Worm (Caenorhabditis elegans) whole organism, L3 larva: ENCODE measurements around the gene ulp-1.

ENCODE experiments used
- R02D3.7 ChIP-seq: fragments of 150-350 bp; optimal IDR thresholded peaks from 2 replicates; lab custom pipeline; 2014; ENCODE audit warnings: missing biosample characterization, missing genetic modification characterization
- ZK546.5 ChIP-seq: sonication (generic microtip); optimal IDR thresholded peaks from 2 replicates; lab custom pipeline; 2017; ENCODE audit warnings: missing biosample characterization, missing genetic modification characterization
- aly-2 ChIP-seq: fragments of 150-350 bp; optimal IDR thresholded peaks from 2 replicates; lab custom pipeline; 2014; ENCODE audit warnings: missing biosample characterization, missing genetic modification characterization
- ama-1 ChIP-seq: fragments of 150-350 bp; optimal IDR thresholded peaks from 2 replicates; lab custom pipeline; 2018
- ceh-16 ChIP-seq: sonication (generic microtip); optimal IDR thresholded peaks from 2 replicates; lab custom pipeline; 2017; ENCODE audit warnings: missing biosample characterization, missing genetic modification characterization
- ceh-28 ChIP-seq: fragments of 150-350 bp; optimal IDR thresholded peaks from 2 replicates; lab custom pipeline; 2014; ENCODE audit warnings: missing biosample characterization, missing genetic modification reagents, missing genetic modification characterization
- ceh-82 ChIP-seq: fragments of 150-350 bp; optimal IDR thresholded peaks from 2 replicates; lab custom pipeline; 2014; ENCODE audit warnings: missing biosample characterization, missing genetic modification characterization
- ceh-9 ChIP-seq: sonication (generic microtip); optimal IDR thresholded peaks from 2 replicates; lab custom pipeline; 2018; ENCODE audit warnings: missing biosample characterization, missing genetic modification characterization
- daf-12 ChIP-seq: fragments of 150-350 bp; optimal IDR thresholded peaks from 2 replicates; lab custom pipeline; 2014; ENCODE audit warnings: missing biosample characterization, missing genetic modification reagents, missing genetic modification characterization
- egl-27 ChIP-seq: sonication (generic microtip); optimal IDR thresholded peaks from 4 replicates; lab custom pipeline; 2017; ENCODE audit warnings: missing biosample characterization, missing genetic modification reagents, missing genetic modification characterization
- egl-5 ChIP-seq: fragments of 150-350 bp; optimal IDR thresholded peaks from 2 replicates; lab custom pipeline; 2017; ENCODE audit warnings: missing biosample characterization, missing genetic modification reagents, missing genetic modification characterization, inconsistent platforms
- elt-1 ChIP-seq: fragments of 150-350 bp; optimal IDR thresholded peaks from 2 replicates; lab custom pipeline; 2014; ENCODE audit warnings: missing biosample characterization, missing genetic modification characterization
- elt-2 ChIP-seq: sonication (generic microtip); optimal IDR thresholded peaks from 2 replicates; lab custom pipeline; 2016; ENCODE audit warnings: missing genetic modification reagents, mild to moderate bottlenecking, missing genetic modification characterization, missing compliant biosample characterization
- elt-3 ChIP-seq, 3 experiments: fragments of 150-350 bp in 1 of 3; sonication (generic microtip) in 2 of 3; optimal IDR thresholded peaks; 2 replicates in 2 of 3; 4 replicates in 1 of 3; lab custom pipeline; 2014 to 2017; ENCODE audit warnings: missing biosample characterization in 3 of 3, missing genetic modification characterization in 3 of 3
- eor-1 ChIP-seq, 2 experiments: fragments of 150-350 bp; optimal IDR thresholded peaks; 2 replicates each; lab custom pipeline; 2014 to 2018; ENCODE audit warnings: missing biosample characterization in 2 of 2, missing genetic modification characterization in 2 of 2
- hmg-11 ChIP-seq: sonication (generic microtip); optimal IDR thresholded peaks from 2 replicates; lab custom pipeline; 2016; ENCODE audit warnings: missing genetic modification characterization, missing compliant biosample characterization
- jun-1 ChIP-seq: fragments of 150-350 bp; optimal IDR thresholded peaks from 2 replicates; lab custom pipeline; 2014; ENCODE audit warnings: missing biosample characterization, missing genetic modification reagents, missing genetic modification characterization
- lin-15B ChIP-seq: fragments of 150-350 bp; optimal IDR thresholded peaks from 2 replicates; lab custom pipeline; 2014; ENCODE audit warnings: missing biosample characterization, missing genetic modification characterization
- lin-39 ChIP-seq: fragments of 150-350 bp; optimal IDR thresholded peaks from 2 replicates; lab custom pipeline; 2018; ENCODE audit warnings: missing biosample characterization, missing genetic modification reagents, missing genetic modification characterization
- lsy-12 ChIP-seq: sonication (generic microtip); optimal IDR thresholded peaks from 2 replicates; lab custom pipeline; 2016; ENCODE audit warnings: mild to moderate bottlenecking, missing genetic modification characterization, missing compliant biosample characterization
- mml-1 ChIP-seq: fragments of 150-350 bp; sonication (generic microtip); optimal IDR thresholded peaks from 3 replicates; lab custom pipeline; 2014; ENCODE audit warnings: missing biosample characterization, missing genetic modification characterization
- nfya-1 ChIP-seq: sonication (generic microtip); optimal IDR thresholded peaks from 2 replicates; lab custom pipeline; 2017; ENCODE audit warnings: missing genetic modification characterization, mild to moderate bottlenecking, missing compliant biosample characterization, antibody characterized with exemption, moderate library complexity; ENCODE audit not compliant: insufficient read depth
- nhr-11 ChIP-seq: fragments of 150-350 bp; optimal IDR thresholded peaks from 2 replicates; lab custom pipeline; 2014; ENCODE audit warnings: missing biosample characterization, missing genetic modification characterization
- nhr-12 ChIP-seq: fragments of 150-350 bp; optimal IDR thresholded peaks from 2 replicates; lab custom pipeline; 2014; ENCODE audit warnings: missing biosample characterization, missing genetic modification characterization
- nhr-23 ChIP-seq: fragments of 150-350 bp; optimal IDR thresholded peaks from 2 replicates; lab custom pipeline; 2014; ENCODE audit warnings: missing biosample characterization, missing genetic modification reagents, missing genetic modification characterization
- nhr-237 ChIP-seq: fragments of 150-350 bp; optimal IDR thresholded peaks from 2 replicates; lab custom pipeline; 2014; ENCODE audit warnings: missing biosample characterization, missing genetic modification characterization
- nhr-28 ChIP-seq: fragments of 150-350 bp; optimal IDR thresholded peaks from 2 replicates; lab custom pipeline; 2014; ENCODE audit warnings: missing biosample characterization, missing genetic modification characterization
- nhr-43 ChIP-seq: sonication (generic microtip); optimal IDR thresholded peaks from 2 replicates; lab custom pipeline; 2016; ENCODE audit warnings: mild to moderate bottlenecking, missing genetic modification characterization, missing compliant biosample characterization; ENCODE audit not compliant: poor library complexity, severe bottlenecking
- nhr-67 ChIP-seq: fragments of 150-350 bp; optimal IDR thresholded peaks from 2 replicates; lab custom pipeline; 2014; ENCODE audit warnings: missing biosample characterization, missing genetic modification characterization
- nhr-76 ChIP-seq: fragments of 150-350 bp; sonication (generic microtip); optimal IDR thresholded peaks from 5 replicates; lab custom pipeline; 2014; ENCODE audit warnings: missing biosample characterization, missing genetic modification characterization
- pha-4 ChIP-seq: fragments of 150-350 bp; optimal IDR thresholded peaks from 2 replicates; lab custom pipeline; 2014; ENCODE audit warnings: missing biosample characterization, missing genetic modification reagents, missing genetic modification characterization
- sea-2 ChIP-seq: fragments of 150-350 bp; sonication (generic microtip); optimal IDR thresholded peaks from 4 replicates; lab custom pipeline; 2014; ENCODE audit warnings: missing biosample characterization, missing genetic modification reagents, missing genetic modification characterization
- skn-1 ChIP-seq: fragments of 150-350 bp; optimal IDR thresholded peaks from 2 replicates; lab custom pipeline; 2014; ENCODE audit warnings: missing biosample characterization, missing genetic modification characterization
- snpc-4 ChIP-seq: fragments of 150-350 bp; optimal IDR thresholded peaks from 2 replicates; lab custom pipeline; 2014; ENCODE audit warnings: missing biosample characterization, missing genetic modification characterization
- tbx-2 ChIP-seq: sonication (generic microtip); optimal IDR thresholded peaks from 2 replicates; lab custom pipeline; 2016; ENCODE audit warnings: mild to moderate bottlenecking, missing genetic modification characterization, missing compliant biosample characterization
- unc-39 ChIP-seq: sonication (generic microtip); optimal IDR thresholded peaks from 4 replicates; lab custom pipeline; 2017; ENCODE audit warnings: missing biosample characterization, missing genetic modification characterization
- zag-1 ChIP-seq: fragments of 150-350 bp; optimal IDR thresholded peaks from 2 replicates; lab custom pipeline; 2014; ENCODE audit warnings: missing biosample characterization, missing genetic modification characterization
- ztf-11 ChIP-seq: fragments of 150-350 bp; optimal IDR thresholded peaks from 2 replicates; lab custom pipeline; 2014; ENCODE audit warnings: missing biosample characterization, missing genetic modification characterization
- ztf-4 ChIP-seq: fragments of 150-350 bp; optimal IDR thresholded peaks from 2 replicates; lab custom pipeline; 2014; ENCODE audit warnings: missing biosample characterization, missing genetic modification characterization

ulp-1 gene

ce11 chrIII:5190179-5190578 is 20.6 kb upstream of the ulp-1 start:
- TF ChIP-seq nhr-28, result no peak
- TF ChIP-seq elt-3 (tag; optimal IDR thresholded peaks at IDR 0.05; lab: Kevin White, UChicago), result no peak
- TF ChIP-seq ceh-28 (tag; lab: Kevin White, UChicago), result no peak
- TF ChIP-seq ama-1, result no peak
- no peak for TF ChIP-seq daf-12 (tag; lab: Kevin White, UChicago)
- TF ChIP-seq skn-1 (tag; lab: Kevin White, UChicago), result no peak
- no peak for TF ChIP-seq ceh-9
- TF ChIP-seq snpc-4, result no peak
- peak; percentile 24 for TF ChIP-seq nfya-1
- TF ChIP-seq elt-1 (tag; lab: Kevin White, UChicago), result no peak
- TF ChIP-seq nhr-11 (tag; lab: Kevin White, UChicago), result no peak
- no peak for TF ChIP-seq lsy-12 (tag; lab: Kevin White, UChicago)
- TF ChIP-seq ztf-11 (tag; lab: Kevin White, UChicago), result no peak
- peak; percentile 44 for TF ChIP-seq nhr-23 (tag; lab: Kevin White, UChicago)
- TF ChIP-seq nhr-237 (tag; lab: Kevin White, UChicago), result no peak
- no peak for TF ChIP-seq nhr-67 (tag; lab: Kevin White, UChicago)
- TF ChIP-seq unc-39, result no peak
- TF ChIP-seq nhr-43 (tag; lab: Kevin White, UChicago), result peak; percentile 41
- TF ChIP-seq pha-4 (tag; lab: Kevin White, UChicago), result peak; percentile 43
- TF ChIP-seq ZK546.5, result no peak
- TF ChIP-seq hmg-11 (tag; lab: Kevin White, UChicago), result no peak

ce11 chrIII:5188426-5188825 is 18.8 kb upstream of the ulp-1 start, which contains the start of gene K10D2.8:
Gene K10D2.8, plus strand, starts transcription at chrIII:5188726.
- TF ChIP-seq tbx-2 (tag; lab: Kevin White, UChicago) (no peak), lsy-12 (tag; lab: Kevin White, UChicago) (no peak), elt-2 (tag; lab: Kevin White, UChicago) (no peak), eor-1 (tag; optimal IDR thresholded peaks at IDR 0.05; lab: Kevin White, UChicago) (no peak), R02D3.7 (tag; lab: Kevin White, UChicago) (no peak), nhr-11 (tag; lab: Kevin White, UChicago) (no peak), lin-15B (tag; lab: Kevin White, UChicago) (no peak), skn-1 (tag; lab: Kevin White, UChicago) (no peak), egl-5 (tag; lab: Kevin White, UChicago) (no peak), nhr-12 (tag; lab: Kevin White, UChicago) (no peak), jun-1 (tag; lab: Kevin White, UChicago) (no peak), nhr-76 (tag; lab: Kevin White, UChicago) (no peak), elt-3 (tag; optimal IDR thresholded peaks at IDR 0.05; lab: Kevin White, UChicago) (no peak), mml-1 (tag; lab: Kevin White, UChicago) (no peak), egl-27 (no peak), nhr-43 (tag; lab: Kevin White, UChicago) (no peak), ama-1 (no peak), snpc-4 (no peak), unc-39 (no peak)

ce11 chrIII:5185620-5186019 is 16.0 kb upstream of the ulp-1 start, which contains the start of gene pup-2:
Gene pup-2, plus strand, starts transcription at chrIII:5185920.
- TF ChIP-seq sea-2 (GFP tag; lab: Kevin White, UChicago) (no peak), lsy-12 (tag; lab: Kevin White, UChicago) (no peak), hmg-11 (tag; lab: Kevin White, UChicago) (no peak), ztf-4 (tag; lab: Kevin White, UChicago) (no peak), eor-1 (tag; optimal IDR thresholded peaks at IDR 0.05; lab: Kevin White, UChicago) (no peak), nhr-67 (tag; lab: Kevin White, UChicago) (no peak), nhr-23 (tag; lab: Kevin White, UChicago) (no peak), zag-1 (no peak), nhr-43 (tag; lab: Kevin White, UChicago) (no peak), ceh-28 (tag; lab: Kevin White, UChicago) (no peak), ceh-82 (tag; lab: Kevin White, UChicago) (no peak), ceh-9 (no peak), skn-1 (tag; lab: Kevin White, UChicago) (no peak), elt-1 (tag; lab: Kevin White, UChicago) (no peak), ZK546.5 (no peak), elt-2 (tag; lab: Kevin White, UChicago) (no peak), ceh-16 (tag; lab: Kevin White, UChicago) (no peak), aly-2 (tag; lab: Kevin White, UChicago) (no peak), lin-39 (tag; lab: Kevin White, UChicago) (no peak)
